Worm (Caenorhabditis elegans): ENCODE results near the gene cdc-73.

DNA sequence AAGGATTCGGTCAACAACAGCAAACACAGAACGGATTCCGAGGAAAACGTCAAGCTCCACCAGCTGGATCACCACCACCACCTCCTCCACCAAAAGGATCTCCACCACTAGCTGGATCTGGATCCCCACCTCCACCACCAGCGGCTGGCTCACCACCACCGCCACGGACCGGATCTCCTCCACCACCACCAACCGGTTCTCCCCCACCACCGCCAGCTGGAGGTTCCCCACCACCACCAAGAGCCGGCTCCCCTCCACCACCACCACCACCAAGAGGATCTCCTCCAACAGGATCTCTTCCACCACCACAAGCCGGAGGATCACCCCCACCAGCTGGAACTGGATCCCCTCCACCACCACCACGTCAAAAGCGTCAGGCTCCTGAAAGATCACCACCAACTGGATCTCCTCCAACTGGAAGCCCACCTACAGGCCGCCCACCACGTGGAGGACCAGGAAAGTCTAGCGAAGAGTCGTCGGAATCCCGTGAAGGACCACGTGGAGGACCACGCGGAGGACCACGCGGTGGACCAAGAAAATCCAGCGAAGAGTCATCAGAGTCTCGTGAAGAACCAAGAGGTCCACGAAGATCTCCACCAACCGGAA lies 34.4 kb downstream of the cdc-73 start:
- TF ChIP-seq lsy-12 (tag; optimal IDR thresholded peaks at IDR 0.05) (no peak), hmg-11 (tag; optimal IDR thresholded peaks at IDR 0.05) (no peak), elt-3 (tag; optimal IDR thresholded peaks at IDR 0.05) (no peak), ama-1 (optimal IDR thresholded peaks at IDR 0.05) (no peak), ceh-9 (tag; optimal IDR thresholded peaks at IDR 0.05) (no peak), pha-4 (tag; optimal IDR thresholded peaks at IDR 0.05) (no peak), unc-62 (GFP tag; optimal IDR thresholded peaks at IDR 0.05) (no peak), lin-39 (tag; optimal IDR thresholded peaks at IDR 0.05) (no peak), nhr-28 (tag; optimal IDR thresholded peaks at IDR 0.05) (no peak), elt-2 (tag; optimal IDR thresholded peaks at IDR 0.05) (no peak), mdl-1 (tag; optimal IDR thresholded peaks at IDR 0.05) (no peak), eor-1 (tag; optimal IDR thresholded peaks at IDR 0.05) (no peak), nhr-43 (tag; optimal IDR thresholded peaks at IDR 0.05; ENCODE audit: poor library complexity, severe bottlenecking) (no peak), daf-12 (tag; optimal IDR thresholded peaks at IDR 0.05) (no peak)
